Worm (Caenorhabditis elegans): ENCODE measurements around the gene srsx-16.

The srsx-16 gene

DNA sequence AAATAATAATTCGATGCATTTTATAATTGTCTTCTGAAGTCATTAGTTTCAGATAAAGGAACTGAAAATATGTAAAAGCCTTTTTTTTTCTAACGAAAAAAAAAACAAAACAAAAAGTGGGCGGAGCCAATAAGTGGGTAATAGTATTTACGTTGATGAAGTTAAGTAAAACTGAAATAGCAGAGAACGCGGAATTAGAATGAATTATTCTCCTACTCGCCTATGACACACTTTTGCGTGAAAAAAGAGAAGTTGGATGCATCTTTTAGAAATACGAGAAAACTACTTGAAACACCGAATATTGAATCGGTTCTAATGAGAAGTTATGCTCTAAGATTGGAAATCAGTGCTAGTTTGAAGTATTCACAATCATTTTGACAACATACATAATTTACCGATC, at the start of gene srsx-16:
srsx-16 (minus strand) TSS at position 101 of the 400 bp plus-strand sequence.
- no peak for TF ChIP-seq B0310.2 (tag; optimal IDR thresholded peaks at IDR 0.05)
- no peak for TF ChIP-seq F13C5.2 (tag; optimal IDR thresholded peaks at IDR 0.05)
- TF ChIP-seq ceh-36 (tag; optimal IDR thresholded peaks at IDR 0.05) = no peak
- no peak for TF ChIP-seq pes-1 (GFP tag; IDR thresholded peaks at IDR 0.05)
- TF ChIP-seq scrt-1 (GFP tag; IDR thresholded peaks at IDR 0.05) = no peak
- TF ChIP-seq hnd-1 (tag; optimal IDR thresholded peaks at IDR 0.05) = no peak
- no peak for TF ChIP-seq hmg-4 (GFP tag; optimal IDR thresholded peaks at IDR 0.05)
- no peak for TF ChIP-seq sea-1 (GFP tag; conservative IDR thresholded peaks at IDR 0.05)
- TF ChIP-seq tbx-11 (GFP tag; IDR thresholded peaks at IDR 0.05) = no peak
- no peak for TF ChIP-seq ama-1 (optimal IDR thresholded peaks at IDR 0.05)

DNA sequence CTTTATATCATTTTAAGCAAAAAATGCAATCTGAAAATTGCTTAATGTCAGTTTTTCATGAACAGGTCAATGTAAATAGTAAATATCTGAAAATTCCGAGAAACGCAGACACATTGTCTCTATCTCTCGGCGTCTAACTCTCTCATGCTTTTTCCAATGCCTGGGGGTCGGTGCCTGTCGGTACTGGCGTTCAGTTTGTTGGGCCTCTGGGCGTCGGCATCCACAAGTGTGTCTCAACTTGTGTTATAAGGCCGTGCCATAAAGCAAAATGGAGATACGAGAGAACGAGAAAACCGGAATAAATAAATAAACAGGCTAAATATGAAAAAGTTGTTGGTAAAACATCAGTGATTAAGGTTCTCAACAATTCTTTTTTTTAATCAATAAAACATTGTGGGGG, 47.6 kb upstream of the srsx-16 start:
- no peak for TF ChIP-seq scrt-1 (GFP tag; IDR thresholded peaks at IDR 0.05)
- no peak for TF ChIP-seq B0310.2 (tag; optimal IDR thresholded peaks at IDR 0.05)
- no peak for TF ChIP-seq hnd-1 (tag; optimal IDR thresholded peaks at IDR 0.05)
- TF ChIP-seq aly-1 (tag; optimal IDR thresholded peaks at IDR 0.05) = no peak
- no peak for TF ChIP-seq flt-1 (GFP tag; IDR thresholded peaks at IDR 0.05)
- TF ChIP-seq ama-1 (optimal IDR thresholded peaks at IDR 0.05) = no peak
- TF ChIP-seq ceh-13 (GFP tag; optimal IDR thresholded peaks at IDR 0.05) = no peak
- no peak for TF ChIP-seq ets-7 (tag; optimal IDR thresholded peaks at IDR 0.05)
- no peak for TF ChIP-seq hmg-4 (GFP tag; optimal IDR thresholded peaks at IDR 0.05)
- no peak for TF ChIP-seq hmbx-1 (tag; optimal IDR thresholded peaks at IDR 0.05)
- no peak for TF ChIP-seq tbx-11 (GFP tag; IDR thresholded peaks at IDR 0.05)
- no peak for TF ChIP-seq ceh-36 (tag; optimal IDR thresholded peaks at IDR 0.05)

DNA sequence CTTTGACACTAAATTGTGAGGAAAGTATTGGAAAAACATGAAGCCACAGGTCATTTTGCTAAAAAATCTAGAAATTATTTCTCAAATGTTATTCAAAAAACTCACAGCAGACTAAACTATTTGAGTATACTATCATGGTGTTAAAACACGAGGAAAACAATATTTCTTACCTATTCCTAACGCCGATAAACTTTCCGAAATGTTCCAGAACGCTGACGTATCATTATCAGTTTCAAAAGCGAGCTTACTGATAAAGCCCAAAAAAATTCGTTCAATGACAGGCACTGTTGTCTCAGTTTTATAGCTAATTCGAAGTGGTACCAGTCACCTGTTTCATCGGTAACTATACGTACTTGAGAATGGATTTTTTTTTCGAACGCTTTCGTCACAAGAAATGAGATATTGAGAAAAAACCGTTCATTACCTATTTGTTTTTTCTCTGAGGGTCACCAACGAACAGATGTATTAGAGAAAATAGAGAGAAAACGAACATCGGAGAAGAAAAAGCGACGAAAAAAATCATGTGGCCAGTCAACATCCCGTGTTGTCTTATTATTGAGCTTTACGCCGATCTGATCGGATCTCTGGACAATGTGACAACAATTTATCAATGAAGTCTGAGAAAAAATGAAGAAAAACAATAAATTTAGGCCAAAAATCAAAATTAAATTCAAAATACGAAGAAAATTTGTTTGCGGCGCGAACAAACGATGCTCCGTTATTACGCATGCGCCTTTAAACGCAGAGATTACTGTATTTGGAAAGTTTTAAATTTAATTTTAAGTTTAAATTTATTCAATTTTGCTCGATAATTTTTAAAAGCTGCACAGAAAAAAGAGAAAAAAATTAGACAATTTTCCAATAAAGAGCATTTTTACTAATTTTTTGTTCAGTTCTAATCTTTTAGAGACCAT, 46.8 kb upstream of the srsx-16 start:
- no peak for TF ChIP-seq flt-1 (GFP tag; IDR thresholded peaks at IDR 0.05)
- TF ChIP-seq hmg-4 (GFP tag; optimal IDR thresholded peaks at IDR 0.05) = no peak
- TF ChIP-seq scrt-1 (GFP tag; IDR thresholded peaks at IDR 0.05) = no peak
- no peak for TF ChIP-seq hnd-1 (tag; optimal IDR thresholded peaks at IDR 0.05)
- TF ChIP-seq ets-7 (tag; optimal IDR thresholded peaks at IDR 0.05) = no peak
- no peak for TF ChIP-seq tbx-37 (GFP tag; conservative IDR thresholded peaks at IDR 0.05)
- no peak for TF ChIP-seq hmbx-1 (tag; optimal IDR thresholded peaks at IDR 0.05)
- TF ChIP-seq ama-1 (optimal IDR thresholded peaks at IDR 0.05) = no peak
- TF ChIP-seq pes-1 (GFP tag; IDR thresholded peaks at IDR 0.05) = no peak
- no peak for TF ChIP-seq sea-1 (GFP tag; conservative IDR thresholded peaks at IDR 0.05)
- TF ChIP-seq ceh-36 (tag; optimal IDR thresholded peaks at IDR 0.05) = no peak
- TF ChIP-seq F13C5.2 (tag; optimal IDR thresholded peaks at IDR 0.05) = no peak
- TF ChIP-seq B0310.2 (tag; optimal IDR thresholded peaks at IDR 0.05) = no peak
- TF ChIP-seq ceh-13 (GFP tag; optimal IDR thresholded peaks at IDR 0.05) = no peak
- no peak for TF ChIP-seq aly-1 (tag; optimal IDR thresholded peaks at IDR 0.05)

DNA sequence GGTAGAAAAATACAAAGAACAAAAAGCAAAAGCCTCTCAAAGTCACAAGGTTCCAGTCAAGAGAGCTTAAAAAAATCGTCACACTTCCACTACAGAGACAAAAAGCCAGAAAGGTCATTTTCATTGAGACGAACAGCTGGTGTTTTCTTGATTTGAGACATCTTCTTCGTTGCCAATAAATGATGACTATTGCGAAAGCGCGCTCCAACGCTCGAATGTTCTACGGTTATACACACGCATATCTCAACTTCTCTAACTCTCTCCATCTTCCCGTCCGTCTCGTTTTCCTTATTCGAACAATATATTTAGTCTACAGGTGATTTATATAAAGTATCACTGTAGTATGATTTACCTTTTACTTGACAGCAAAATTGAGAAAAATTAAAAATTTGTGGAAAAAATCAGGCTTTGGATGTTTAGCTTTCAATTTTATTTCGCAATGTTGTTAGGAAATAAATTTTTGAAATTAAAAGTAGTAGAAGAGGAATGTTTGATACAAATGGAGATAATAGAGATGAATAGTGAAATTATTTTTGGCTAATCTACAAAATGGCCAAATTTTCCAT, 45.9 kb upstream of the srsx-16 start:
- no peak for TF ChIP-seq hnd-1 (tag; optimal IDR thresholded peaks at IDR 0.05)
- no peak for TF ChIP-seq hmg-4 (GFP tag; optimal IDR thresholded peaks at IDR 0.05)
- no peak for TF ChIP-seq sea-1 (GFP tag; conservative IDR thresholded peaks at IDR 0.05)
- TF ChIP-seq flt-1 (GFP tag; IDR thresholded peaks at IDR 0.05) = no peak
- no peak for TF ChIP-seq ets-7 (tag; optimal IDR thresholded peaks at IDR 0.05)
- TF ChIP-seq ceh-13 (GFP tag; optimal IDR thresholded peaks at IDR 0.05) = no peak
- TF ChIP-seq hmbx-1 (tag; optimal IDR thresholded peaks at IDR 0.05) = no peak
- no peak for TF ChIP-seq B0310.2 (tag; optimal IDR thresholded peaks at IDR 0.05)
- no peak for TF ChIP-seq tbx-37 (GFP tag; conservative IDR thresholded peaks at IDR 0.05)
- TF ChIP-seq ceh-36 (tag; optimal IDR thresholded peaks at IDR 0.05) = no peak
- no peak for TF ChIP-seq ama-1 (optimal IDR thresholded peaks at IDR 0.05)
- TF ChIP-seq pes-1 (GFP tag; IDR thresholded peaks at IDR 0.05) = no peak
- TF ChIP-seq F13C5.2 (tag; optimal IDR thresholded peaks at IDR 0.05) = no peak
- no peak for TF ChIP-seq aly-1 (tag; optimal IDR thresholded peaks at IDR 0.05)
- no peak for TF ChIP-seq scrt-1 (GFP tag; IDR thresholded peaks at IDR 0.05)
- no peak for TF ChIP-seq tra-4 (tag; optimal IDR thresholded peaks at IDR 0.05)
- no peak for TF ChIP-seq tbx-11 (GFP tag; IDR thresholded peaks at IDR 0.05)

DNA sequence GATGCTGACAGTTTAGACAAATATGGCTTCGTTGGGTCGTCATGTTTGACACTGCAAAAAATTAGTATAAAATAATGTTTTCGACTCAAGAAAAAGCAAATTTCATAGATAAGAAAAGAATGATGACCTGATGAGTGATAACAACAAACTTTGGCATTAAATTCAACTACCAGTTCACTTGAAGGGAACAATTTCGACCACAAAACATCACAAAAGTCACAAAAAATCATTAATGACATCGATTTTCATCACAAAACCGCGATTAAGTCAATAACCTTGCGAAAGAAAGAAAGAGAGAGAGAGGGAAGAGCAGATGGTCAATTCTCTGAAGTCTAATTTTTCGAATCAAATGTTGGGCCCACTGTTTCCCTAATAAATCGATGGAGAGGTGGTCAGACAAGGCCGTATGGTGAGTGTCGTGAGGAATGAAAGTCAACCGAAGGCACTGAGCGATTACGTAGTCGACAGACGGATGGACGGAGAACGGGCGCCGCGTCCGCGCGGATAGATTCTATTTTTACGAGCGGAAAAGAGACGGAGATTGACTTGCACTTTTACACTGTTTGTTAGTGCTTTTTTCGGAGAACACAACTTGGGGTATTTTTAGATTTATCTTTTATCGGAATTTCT, 44.9 kb upstream of the srsx-16 start, which contains the start of gene bec-1:
bec-1 (minus strand) TSS at position 51 of the 630 bp plus-strand sequence.
- no peak for TF ChIP-seq ceh-36 (tag; optimal IDR thresholded peaks at IDR 0.05)

DNA sequence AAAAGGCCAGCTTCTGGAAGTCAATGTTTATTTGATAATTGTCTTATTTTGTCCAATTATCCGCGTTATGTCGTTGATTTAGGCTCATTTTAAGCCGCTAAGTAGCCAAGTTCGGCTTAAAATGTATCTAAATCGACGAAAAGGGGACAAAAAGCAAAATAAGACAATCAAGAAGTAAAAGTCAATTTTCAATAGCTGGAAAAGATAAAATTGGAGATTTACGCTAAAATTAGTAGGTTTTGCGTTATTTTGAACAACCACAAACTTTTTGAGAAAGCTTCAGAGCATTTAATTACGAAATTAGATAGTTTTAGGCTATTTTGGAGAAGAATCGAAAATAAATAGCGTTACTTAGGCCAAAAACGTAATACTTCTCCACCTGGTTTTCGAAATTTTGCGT, 43.3 kb upstream of the srsx-16 start:
- TF ChIP-seq hmg-4 (GFP tag; optimal IDR thresholded peaks at IDR 0.05) = no peak
- TF ChIP-seq aly-1 (tag; optimal IDR thresholded peaks at IDR 0.05) = no peak
- no peak for TF ChIP-seq hmbx-1 (tag; optimal IDR thresholded peaks at IDR 0.05)
- TF ChIP-seq hnd-1 (tag; optimal IDR thresholded peaks at IDR 0.05) = no peak
- no peak for TF ChIP-seq B0310.2 (tag; optimal IDR thresholded peaks at IDR 0.05)
- no peak for TF ChIP-seq scrt-1 (GFP tag; IDR thresholded peaks at IDR 0.05)
- TF ChIP-seq F13C5.2 (tag; optimal IDR thresholded peaks at IDR 0.05) = no peak
- no peak for TF ChIP-seq sea-1 (GFP tag; conservative IDR thresholded peaks at IDR 0.05)
- no peak for TF ChIP-seq tbx-11 (GFP tag; IDR thresholded peaks at IDR 0.05)
- TF ChIP-seq ama-1 (optimal IDR thresholded peaks at IDR 0.05) = no peak
- no peak for TF ChIP-seq tbx-37 (GFP tag; conservative IDR thresholded peaks at IDR 0.05)
- no peak for TF ChIP-seq ceh-13 (GFP tag; optimal IDR thresholded peaks at IDR 0.05)
- TF ChIP-seq flt-1 (GFP tag; IDR thresholded peaks at IDR 0.05) = no peak
- no peak for TF ChIP-seq ceh-36 (tag; optimal IDR thresholded peaks at IDR 0.05)
- TF ChIP-seq ets-7 (tag; optimal IDR thresholded peaks at IDR 0.05) = no peak

DNA sequence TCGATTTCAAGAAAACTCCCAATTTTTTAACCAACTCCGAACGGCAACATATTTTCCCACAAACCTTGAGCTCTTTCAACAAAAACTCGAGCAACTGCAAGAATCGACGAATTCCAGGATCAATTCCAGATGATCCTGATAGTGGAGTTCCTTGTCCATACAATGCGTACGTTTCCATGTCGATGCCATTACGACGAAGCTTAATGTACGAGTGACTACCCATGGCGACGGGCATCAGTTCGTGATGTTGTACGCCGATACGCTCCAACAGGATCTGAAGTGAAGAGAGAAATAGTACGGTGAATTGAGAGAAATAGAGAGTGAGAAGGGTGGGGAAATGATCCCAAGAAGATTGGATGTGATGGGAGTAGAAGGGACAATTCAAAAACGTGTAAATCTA, 42.5 kb upstream of the srsx-16 start:
- no peak for TF ChIP-seq hmg-4 (GFP tag; optimal IDR thresholded peaks at IDR 0.05)
- no peak for TF ChIP-seq hnd-1 (tag; optimal IDR thresholded peaks at IDR 0.05)
- TF ChIP-seq ceh-36 (tag; optimal IDR thresholded peaks at IDR 0.05) = no peak
- no peak for TF ChIP-seq scrt-1 (GFP tag; IDR thresholded peaks at IDR 0.05)
- TF ChIP-seq tbx-11 (GFP tag; IDR thresholded peaks at IDR 0.05) = no peak
- TF ChIP-seq tra-4 (tag; optimal IDR thresholded peaks at IDR 0.05) = no peak
- TF ChIP-seq F13C5.2 (tag; optimal IDR thresholded peaks at IDR 0.05) = no peak
- no peak for TF ChIP-seq pes-1 (GFP tag; IDR thresholded peaks at IDR 0.05)
- no peak for TF ChIP-seq tbx-37 (GFP tag; conservative IDR thresholded peaks at IDR 0.05)
- TF ChIP-seq hmbx-1 (tag; optimal IDR thresholded peaks at IDR 0.05) = no peak
- no peak for TF ChIP-seq ceh-13 (GFP tag; optimal IDR thresholded peaks at IDR 0.05)
- TF ChIP-seq ets-7 (tag; optimal IDR thresholded peaks at IDR 0.05) = no peak
